Worm (Caenorhabditis elegans): ENCODE data around the gene zmp-1.

- TF ChIP-seq K02D7.2 (tag; optimal IDR thresholded peaks at IDR 0.05) = no peak
- no peak for TF ChIP-seq fkh-10 (GFP tag; optimal IDR thresholded peaks at IDR 0.05)
Observed at ce11 chrIII:5917365-5917958, 15.3 kb downstream of the zmp-1 start.

Measured in whole organism, late embryonic.